Worm (Caenorhabditis elegans) whole organism, L3 larva: ENCODE results near the gene nhr-114.
"Not testable (repeated sequence)": the region's sequence is repeated elsewhere in the genome, so short reads cannot be mapped to it uniquely, and the experiment has no call there.

Source experiments
- R02D3.7 ChIP-seq: fragments of 150-350 bp; optimal IDR thresholded peaks from 2 replicates; lab custom pipeline; 2014; ENCODE audit warnings: missing biosample characterization, missing genetic modification characterization
- ZK546.5 ChIP-seq: sonication (generic microtip); optimal IDR thresholded peaks from 2 replicates; lab custom pipeline; 2017; ENCODE audit warnings: missing biosample characterization, missing genetic modification characterization
- aly-2 ChIP-seq: fragments of 150-350 bp; optimal IDR thresholded peaks from 2 replicates; lab custom pipeline; 2014; ENCODE audit warnings: missing biosample characterization, missing genetic modification characterization
- ama-1 ChIP-seq: fragments of 150-350 bp; optimal IDR thresholded peaks from 2 replicates; lab custom pipeline; 2018
- ceh-16 ChIP-seq: sonication (generic microtip); optimal IDR thresholded peaks from 2 replicates; lab custom pipeline; 2017; ENCODE audit warnings: missing biosample characterization, missing genetic modification characterization
- ceh-28 ChIP-seq: fragments of 150-350 bp; optimal IDR thresholded peaks from 2 replicates; lab custom pipeline; 2014; ENCODE audit warnings: missing biosample characterization, missing genetic modification reagents, missing genetic modification characterization
- ceh-82 ChIP-seq: fragments of 150-350 bp; optimal IDR thresholded peaks from 2 replicates; lab custom pipeline; 2014; ENCODE audit warnings: missing biosample characterization, missing genetic modification characterization
- ceh-9 ChIP-seq: sonication (generic microtip); optimal IDR thresholded peaks from 2 replicates; lab custom pipeline; 2018; ENCODE audit warnings: missing biosample characterization, missing genetic modification characterization
- daf-12 ChIP-seq: fragments of 150-350 bp; optimal IDR thresholded peaks from 2 replicates; lab custom pipeline; 2014; ENCODE audit warnings: missing biosample characterization, missing genetic modification reagents, missing genetic modification characterization
- egl-5 ChIP-seq: fragments of 150-350 bp; optimal IDR thresholded peaks from 2 replicates; lab custom pipeline; 2017; ENCODE audit warnings: missing biosample characterization, missing genetic modification reagents, missing genetic modification characterization, inconsistent platforms
- elt-1 ChIP-seq: fragments of 150-350 bp; optimal IDR thresholded peaks from 2 replicates; lab custom pipeline; 2014; ENCODE audit warnings: missing biosample characterization, missing genetic modification characterization
- elt-2 ChIP-seq: sonication (generic microtip); optimal IDR thresholded peaks from 2 replicates; lab custom pipeline; 2016; ENCODE audit warnings: missing genetic modification reagents, mild to moderate bottlenecking, missing genetic modification characterization, missing compliant biosample characterization
- elt-3 ChIP-seq, 3 experiments: fragments of 150-350 bp in 1 of 3; sonication (generic microtip) in 2 of 3; optimal IDR thresholded peaks; 2 replicates in 2 of 3; 4 replicates in 1 of 3; lab custom pipeline; 2014 to 2017; ENCODE audit warnings: missing biosample characterization in 3 of 3, missing genetic modification characterization in 3 of 3
- eor-1 ChIP-seq, 2 experiments: fragments of 150-350 bp; optimal IDR thresholded peaks; 2 replicates each; lab custom pipeline; 2014 to 2018; ENCODE audit warnings: missing biosample characterization in 2 of 2, missing genetic modification characterization in 2 of 2
- fkh-10 ChIP-seq: sonication (generic microtip); optimal IDR thresholded peaks from 2 replicates; lab custom pipeline; 2017; ENCODE audit warnings: missing biosample characterization, missing genetic modification reagents, missing genetic modification characterization
- fkh-2 ChIP-seq: fragments of 150-350 bp; optimal IDR thresholded peaks from 2 replicates; lab custom pipeline; 2014; ENCODE audit warnings: missing biosample characterization, missing genetic modification reagents, missing genetic modification characterization
- fos-1 ChIP-seq: fragments of 150-350 bp; optimal IDR thresholded peaks from 2 replicates; lab custom pipeline; 2014; ENCODE audit warnings: missing biosample characterization, missing genetic modification characterization
- lin-15B ChIP-seq: fragments of 150-350 bp; optimal IDR thresholded peaks from 2 replicates; lab custom pipeline; 2014; ENCODE audit warnings: missing biosample characterization, missing genetic modification characterization
- lin-39 ChIP-seq: fragments of 150-350 bp; optimal IDR thresholded peaks from 2 replicates; lab custom pipeline; 2018; ENCODE audit warnings: missing biosample characterization, missing genetic modification reagents, missing genetic modification characterization
- mml-1 ChIP-seq: fragments of 150-350 bp; sonication (generic microtip); optimal IDR thresholded peaks from 3 replicates; lab custom pipeline; 2014; ENCODE audit warnings: missing biosample characterization, missing genetic modification characterization
- nfya-1 ChIP-seq: sonication (generic microtip); optimal IDR thresholded peaks from 2 replicates; lab custom pipeline; 2017; ENCODE audit warnings: missing genetic modification characterization, mild to moderate bottlenecking, missing compliant biosample characterization, antibody characterized with exemption, moderate library complexity; ENCODE audit not compliant: insufficient read depth
- nhr-12 ChIP-seq: fragments of 150-350 bp; optimal IDR thresholded peaks from 2 replicates; lab custom pipeline; 2014; ENCODE audit warnings: missing biosample characterization, missing genetic modification characterization
- nhr-23 ChIP-seq: fragments of 150-350 bp; optimal IDR thresholded peaks from 2 replicates; lab custom pipeline; 2014; ENCODE audit warnings: missing biosample characterization, missing genetic modification reagents, missing genetic modification characterization
- nhr-237 ChIP-seq: fragments of 150-350 bp; optimal IDR thresholded peaks from 2 replicates; lab custom pipeline; 2014; ENCODE audit warnings: missing biosample characterization, missing genetic modification characterization
- nhr-25 ChIP-seq: sonication (generic microtip); optimal IDR thresholded peaks from 2 replicates; lab custom pipeline; 2017; ENCODE audit warnings: missing biosample characterization, missing genetic modification characterization
- nhr-28 ChIP-seq: fragments of 150-350 bp; optimal IDR thresholded peaks from 2 replicates; lab custom pipeline; 2014; ENCODE audit warnings: missing biosample characterization, missing genetic modification characterization
- nhr-67 ChIP-seq: fragments of 150-350 bp; optimal IDR thresholded peaks from 2 replicates; lab custom pipeline; 2014; ENCODE audit warnings: missing biosample characterization, missing genetic modification characterization
- nhr-76 ChIP-seq: fragments of 150-350 bp; sonication (generic microtip); optimal IDR thresholded peaks from 5 replicates; lab custom pipeline; 2014; ENCODE audit warnings: missing biosample characterization, missing genetic modification characterization
- pha-4 ChIP-seq: fragments of 150-350 bp; optimal IDR thresholded peaks from 2 replicates; lab custom pipeline; 2014; ENCODE audit warnings: missing biosample characterization, missing genetic modification reagents, missing genetic modification characterization
- sea-2 ChIP-seq: fragments of 150-350 bp; sonication (generic microtip); optimal IDR thresholded peaks from 4 replicates; lab custom pipeline; 2014; ENCODE audit warnings: missing biosample characterization, missing genetic modification reagents, missing genetic modification characterization
- skn-1 ChIP-seq: fragments of 150-350 bp; optimal IDR thresholded peaks from 2 replicates; lab custom pipeline; 2014; ENCODE audit warnings: missing biosample characterization, missing genetic modification characterization
- unc-39 ChIP-seq: sonication (generic microtip); optimal IDR thresholded peaks from 4 replicates; lab custom pipeline; 2017; ENCODE audit warnings: missing biosample characterization, missing genetic modification characterization
- unc-62 ChIP-seq: fragments of 150-350 bp; sonication (generic microtip); optimal IDR thresholded peaks from 4 replicates; lab custom pipeline; 2014; ENCODE audit warnings: missing biosample characterization, missing genetic modification reagents, missing genetic modification characterization
- zag-1 ChIP-seq: fragments of 150-350 bp; optimal IDR thresholded peaks from 2 replicates; lab custom pipeline; 2014; ENCODE audit warnings: missing biosample characterization, missing genetic modification characterization
- ztf-11 ChIP-seq: fragments of 150-350 bp; optimal IDR thresholded peaks from 2 replicates; lab custom pipeline; 2014; ENCODE audit warnings: missing biosample characterization, missing genetic modification characterization
- ztf-4 ChIP-seq: fragments of 150-350 bp; optimal IDR thresholded peaks from 2 replicates; lab custom pipeline; 2014; ENCODE audit warnings: missing biosample characterization, missing genetic modification characterization

Gene nhr-114

ce11 chrV:4211521-4211920, 24.5 kb downstream of the nhr-114 start:
- TF ChIP-seq fkh-10 (peak; percentile 75), R02D3.7 (no peak)

ce11 chrV:4215856-4216255, 28.9 kb downstream of the nhr-114 start, which contains the start of gene H43I07.4:
TSS of gene H43I07.4 (plus strand) at chrV:4216156.
- not testable (repeated sequence) for TF ChIP-seq nhr-23; nhr-12 (tag; lab: Kevin White, UChicago); daf-12 (tag; lab: Kevin White, UChicago)
- TF ChIP-seq, all 47 proteins: peak for 0; not testable (repeated sequence) for 47

ce11 chrV:4216902-4217301, 29.9 kb downstream of the nhr-114 start:
- TF ChIP-seq nhr-28 (tag; lab: Kevin White, UChicago) (no peak), ZK546.5 (tag; lab: Kevin White, UChicago) (no peak), elt-2 (no peak), elt-3 (tag; optimal IDR thresholded peaks at IDR 0.05; lab: Kevin White, UChicago) (no peak), fkh-2 (no peak), pha-4 (no peak), eor-1 (tag; optimal IDR thresholded peaks at IDR 0.05; lab: Kevin White, UChicago) (no peak), aly-2 (tag; lab: Kevin White, UChicago) (no peak), nhr-12 (tag; lab: Kevin White, UChicago) (no peak), ceh-9 (tag; lab: Kevin White, UChicago) (no peak), unc-39 (tag; lab: Kevin White, UChicago) (no peak), ceh-82 (tag; lab: Kevin White, UChicago) (no peak), nhr-23 (no peak), ceh-16 (tag; lab: Kevin White, UChicago) (no peak)

- TF ChIP-seq ama-1: no peak
- TF ChIP-seq lin-39 (tag; lab: Kevin White, UChicago): peak; percentile 24
- TF ChIP-seq lin-15B (tag; lab: Kevin White, UChicago): no peak
- no peak for TF ChIP-seq mml-1 (tag; lab: Kevin White, UChicago)
- no peak for TF ChIP-seq nhr-23
- no peak for TF ChIP-seq zag-1 (tag; lab: Kevin White, UChicago)
- TF ChIP-seq ceh-28 (tag; lab: Kevin White, UChicago): no peak
- TF ChIP-seq egl-5 (tag; lab: Kevin White, UChicago): no peak
- TF ChIP-seq nhr-76: no peak
- TF ChIP-seq nhr-25 (tag; lab: Kevin White, UChicago): no peak
- no peak for TF ChIP-seq sea-2 (GFP tag; lab: Kevin White, UChicago)
- TF ChIP-seq daf-12 (tag; lab: Kevin White, UChicago): no peak
- no peak for TF ChIP-seq nhr-67 (tag; lab: Kevin White, UChicago)
- peak; percentile 46 for TF ChIP-seq elt-1 (tag; lab: Kevin White, UChicago)
- TF ChIP-seq fos-1 (tag; lab: Kevin White, UChicago): no peak
- no peak for TF ChIP-seq elt-2
- TF ChIP-seq fkh-2: no peak
- no peak for TF ChIP-seq ztf-11 (tag; lab: Kevin White, UChicago)
- TF ChIP-seq ceh-9 (tag; lab: Kevin White, UChicago): no peak
- TF ChIP-seq fkh-10: no peak
- no peak for TF ChIP-seq ceh-82 (tag; lab: Kevin White, UChicago)
- no peak for TF ChIP-seq ztf-4
- TF ChIP-seq nfya-1 (tag; lab: Kevin White, UChicago): peak; percentile 10
- no peak for TF ChIP-seq pha-4
- no peak for TF ChIP-seq ZK546.5 (tag; lab: Kevin White, UChicago)
- no peak for TF ChIP-seq unc-62 (GFP tag; lab: Kevin White, UChicago)
These were observed 31.3 kb downstream of the nhr-114 start for ce11 chrV:4218268-4218667.

ce11 chrV:4219342-4219741, 32.3 kb downstream of the nhr-114 start, which contains the start of gene nlp-9:
TSS of gene nlp-9 (plus strand) at chrV:4219642.
- TF ChIP-seq ztf-4: no peak
- no peak for TF ChIP-seq nhr-28 (tag; lab: Kevin White, UChicago)
- TF ChIP-seq skn-1 (tag; lab: Kevin White, UChicago): no peak
- TF ChIP-seq nhr-237 (tag; lab: Kevin White, UChicago): no peak
- no peak for TF ChIP-seq fkh-2
- no peak for TF ChIP-seq ceh-28 (tag; lab: Kevin White, UChicago)
- TF ChIP-seq ZK546.5 (tag; lab: Kevin White, UChicago): no peak
- no peak for TF ChIP-seq nfya-1 (tag; lab: Kevin White, UChicago)
- TF ChIP-seq unc-39 (tag; lab: Kevin White, UChicago): no peak
